Fruit fly (Drosophila melanogaster) whole organism, embryonic: ENCODE measurements around the gene CG43610.

Experiments used
- CG10462 ChIP-seq: fragments of 200-800 bp; sonication (Bioruptor generic); optimal IDR thresholded peaks from 2 replicates; lab custom pipeline; 2016; ENCODE audit warnings: missing biosample characterization, missing genetic modification characterization
- CG11695 ChIP-seq: fragments of 200-800 bp; sonication (Bioruptor generic); IDR thresholded peaks from 3 replicates; pipeline ENCODE4 v1.3.6; 2022; ENCODE audit warnings: missing biosample characterization, missing genetic modification characterization
- CG11723 ChIP-seq: fragments of 200-800 bp; sonication (Bioruptor generic); optimal IDR thresholded peaks from 2 replicates; lab custom pipeline; 2017; ENCODE audit warnings: missing biosample characterization, mild to moderate bottlenecking, missing genetic modification characterization
- CG14965 ChIP-seq: fragments of 200-800 bp; sonication (Bioruptor generic); optimal IDR thresholded peaks from 2 replicates; lab custom pipeline; 2016; ENCODE audit warnings: missing biosample characterization, missing genetic modification characterization, borderline replicate concordance
- CG15514 ChIP-seq: fragments of 200-800 bp; sonication (Bioruptor generic); optimal IDR thresholded peaks from 3 replicates; lab custom pipeline; 2017; ENCODE audit warnings: missing biosample characterization, missing genetic modification characterization, mild to moderate bottlenecking, moderate library complexity, missing genetic modification reagents
- CG1603 ChIP-seq: fragments of 200-800 bp; sonication (Bioruptor generic); optimal IDR thresholded peaks from 2 replicates; lab custom pipeline; 2019; ENCODE audit warnings: missing biosample characterization, mild to moderate bottlenecking, missing genetic modification characterization, moderate library complexity
- CG16813 ChIP-seq: fragments of 200-800 bp; sonication (Bioruptor generic); IDR thresholded peaks from 3 replicates; pipeline ENCODE4 v1.3.6; 2022; ENCODE audit warnings: missing biosample characterization, missing genetic modification characterization; ENCODE audit not compliant: partially characterized antibody
- CG16815 ChIP-seq: fragments of 200-800 bp; sonication (Bioruptor generic); optimal IDR thresholded peaks from 3 replicates; lab custom pipeline; 2017; ENCODE audit warnings: missing biosample characterization, mild to moderate bottlenecking, missing genetic modification characterization
- CG17186 ChIP-seq: fragments of 200-800 bp; sonication (Bioruptor generic); optimal IDR thresholded peaks from 3 replicates; lab custom pipeline; 2017; ENCODE audit warnings: missing biosample characterization, missing genetic modification reagents, missing genetic modification characterization
- CG2678 ChIP-seq: fragments of 200-800 bp; sonication (Bioruptor generic); optimal IDR thresholded peaks from 3 replicates; lab custom pipeline; 2019; ENCODE audit warnings: missing biosample characterization, mild to moderate bottlenecking, missing genetic modification characterization, moderate library complexity
- CG3065 ChIP-seq: fragments of 200-800 bp; sonication (Bioruptor generic); optimal IDR thresholded peaks from 2 replicates; lab custom pipeline; 2016; ENCODE audit warnings: missing biosample characterization, missing genetic modification characterization
- CG31224 ChIP-seq: fragments of 200-800 bp; sonication (Bioruptor generic); IDR thresholded peaks from 2 replicates; pipeline ENCODE4 v1.3.6; 2022; ENCODE audit warnings: missing biosample characterization, missing genetic modification characterization
- CG31388 ChIP-seq: fragments of 200-800 bp; sonication (Bioruptor generic); optimal IDR thresholded peaks from 2 replicates; lab custom pipeline; 2016; ENCODE audit warnings: missing biosample characterization, missing genetic modification characterization
- CG34422 ChIP-seq: fragments of 200-800 bp; sonication (Bioruptor generic); IDR thresholded peaks from 3 replicates; pipeline ENCODE4 v1.3.6; 2022; ENCODE audit warnings: missing biosample characterization, missing genetic modification characterization
- CG5180 ChIP-seq: fragments of 200-800 bp; sonication (Bioruptor generic); optimal IDR thresholded peaks from 3 replicates; lab custom pipeline; 2017; ENCODE audit warnings: missing biosample characterization, missing genetic modification characterization, mild to moderate bottlenecking, moderate library complexity, missing genetic modification reagents
- CG6765 ChIP-seq: fragments of 200-800 bp; sonication (Bioruptor generic); optimal IDR thresholded peaks from 3 replicates; lab custom pipeline; 2017; ENCODE audit warnings: missing biosample characterization, mild to moderate bottlenecking, missing genetic modification characterization
- CG7372 ChIP-seq: fragments of 200-800 bp; sonication (Bioruptor generic); IDR thresholded peaks from 2 replicates; pipeline ENCODE4 v1.3.6; 2022; ENCODE audit warnings: missing biosample characterization, missing genetic modification characterization
- CG8388 ChIP-seq: fragments of 200-800 bp; sonication (Bioruptor generic); optimal IDR thresholded peaks from 2 replicates; lab custom pipeline; 2019; ENCODE audit warnings: missing biosample characterization, mild to moderate bottlenecking, missing genetic modification characterization, moderate library complexity
- CG8944 ChIP-seq: fragments of 200-800 bp; sonication (Bioruptor generic); optimal IDR thresholded peaks from 3 replicates; lab custom pipeline; 2016; ENCODE audit warnings: missing biosample characterization, missing genetic modification characterization
- Ets97D ChIP-seq: fragments of 200-800 bp; sonication (Bioruptor generic); optimal IDR thresholded peaks from 3 replicates; lab custom pipeline; 2016; ENCODE audit warnings: missing biosample characterization, missing genetic modification characterization
- Gug ChIP-seq: fragments of 200-800 bp; sonication (Bioruptor generic); IDR thresholded peaks from 4 replicates; pipeline ENCODE4 v1.3.6; 2022; ENCODE audit warnings: missing biosample characterization, missing genetic modification characterization
- Hey ChIP-seq: fragments of 200-800 bp; sonication (Bioruptor generic); optimal IDR thresholded peaks from 3 replicates; lab custom pipeline; 2018; ENCODE audit warnings: missing biosample characterization, mild to moderate bottlenecking, missing genetic modification characterization
- HmgD ChIP-seq: fragments of 200-800 bp; sonication (Bioruptor generic); optimal IDR thresholded peaks from 3 replicates; lab custom pipeline; 2016; ENCODE audit warnings: missing biosample characterization, missing genetic modification characterization
- Hr3 ChIP-seq: fragments of 200-800 bp; sonication (Bioruptor generic); optimal IDR thresholded peaks from 3 replicates; lab custom pipeline; 2016; ENCODE audit warnings: missing biosample characterization, missing genetic modification characterization
- Lpt ChIP-seq: fragments of >200 bp; optimal IDR thresholded peaks from 2 replicates; lab custom pipeline; 2018; ENCODE audit warnings: missing biosample characterization, missing genetic modification characterization
- Mad ChIP-seq: fragments of 200-800 bp; sonication (Bioruptor generic); optimal IDR thresholded peaks from 2 replicates; lab custom pipeline; 2016; ENCODE audit warnings: missing biosample characterization, missing genetic modification characterization
- NC2β ChIP-seq: fragments of 200-800 bp; sonication (Bioruptor generic); optimal IDR thresholded peaks from 2 replicates; lab custom pipeline; 2016; ENCODE audit warnings: missing biosample characterization, missing genetic modification characterization
- Optix ChIP-seq: fragments of 200-800 bp; sonication (Bioruptor generic); IDR thresholded peaks from 3 replicates; pipeline ENCODE4 v1.3.6; 2022; ENCODE audit warnings: missing biosample characterization, missing genetic modification characterization
- Tbp ChIP-seq: fragments of >200 bp; optimal IDR thresholded peaks from 2 replicates; lab custom pipeline; 2018; ENCODE audit warnings: missing biosample characterization, missing genetic modification characterization
- Usf ChIP-seq: fragments of 200-800 bp; sonication (Bioruptor generic); optimal IDR thresholded peaks from 2 replicates; lab custom pipeline; 2017; ENCODE audit warnings: missing genotype, missing biosample characterization, missing genetic modification characterization
- az2 ChIP-seq: fragments of 200-800 bp; sonication (Bioruptor generic); optimal IDR thresholded peaks from 3 replicates; lab custom pipeline; 2016; ENCODE audit warnings: missing biosample characterization, missing genetic modification characterization
- btn ChIP-seq: fragments of 200-800 bp; sonication (Bioruptor generic); optimal IDR thresholded peaks from 2 replicates; lab custom pipeline; 2016; ENCODE audit warnings: missing biosample characterization, missing genetic modification characterization
- eve ChIP-seq, 2 experiments: fragments of >200 bp; optimal IDR thresholded peaks; 2 replicates each; lab custom pipeline; 2017; ENCODE audit warnings: missing biosample characterization in 2 of 2, missing genetic modification characterization in 2 of 2
- exex ChIP-seq: fragments of 200-800 bp; sonication (Bioruptor generic); optimal IDR thresholded peaks from 4 replicates; lab custom pipeline; 2018; ENCODE audit warnings: missing biosample characterization, mild to moderate bottlenecking, missing genetic modification characterization, moderate library complexity
- gcm2 ChIP-seq: fragments of 200-800 bp; sonication (Bioruptor generic); optimal IDR thresholded peaks from 2 replicates; lab custom pipeline; 2016; ENCODE audit warnings: missing biosample characterization, missing genetic modification characterization
- gsb-n ChIP-seq: fragments of 200-800 bp; sonication (Bioruptor generic); optimal IDR thresholded peaks from 3 replicates; lab custom pipeline; 2018; ENCODE audit warnings: missing biosample characterization, mild to moderate bottlenecking, missing genetic modification characterization
- kay ChIP-seq: fragments of 200-800 bp; sonication (Bioruptor generic); optimal IDR thresholded peaks from 2 replicates; lab custom pipeline; 2016; ENCODE audit warnings: missing biosample characterization, missing genetic modification characterization
- kni ChIP-seq: fragments of 200-800 bp; sonication (Bioruptor generic); optimal IDR thresholded peaks from 3 replicates; lab custom pipeline; 2017; ENCODE audit warnings: mild to moderate bottlenecking, missing biosample characterization, missing genetic modification reagents, missing genetic modification characterization
- lola ChIP-seq, 3 experiments: fragments of >200 bp in 2 of 3; fragments of 200-800 bp in 1 of 3; sonication (Bioruptor generic) in 1 of 3; optimal IDR thresholded peaks; 2 replicates each; lab custom pipeline; 2017 to 2019; ENCODE audit warnings: missing biosample characterization in 3 of 3, missing genetic modification characterization in 3 of 3, mild to moderate bottlenecking in 1 of 3, moderate library complexity in 1 of 3
- lov ChIP-seq, 2 experiments: fragments of 200-800 bp in 1 of 2; fragments of >200 bp in 1 of 2; sonication (Bioruptor generic) in 1 of 2; IDR thresholded peaks in 1 of 2; optimal IDR thresholded peaks in 1 of 2; 2 replicates in 1 of 2; 3 replicates in 1 of 2; pipeline versions ENCODE4 v1.3.6 to Lab custom; 2017 to 2022; ENCODE audit warnings: missing biosample characterization in 1 of 2, missing genetic modification characterization in 1 of 2
- nau ChIP-seq: fragments of 200-800 bp; sonication (Bioruptor generic); optimal IDR thresholded peaks from 3 replicates; lab custom pipeline; 2017; ENCODE audit warnings: missing biosample characterization, mild to moderate bottlenecking, missing genetic modification characterization, missing genetic modification reagents
- pnt ChIP-seq: fragments of 200-800 bp; sonication (Bioruptor generic); optimal IDR thresholded peaks from 3 replicates; lab custom pipeline; 2016; ENCODE audit warnings: missing biosample characterization, missing genetic modification characterization
- slou ChIP-seq: fragments of 200-800 bp; sonication (Bioruptor generic); optimal IDR thresholded peaks from 3 replicates; lab custom pipeline; 2016; ENCODE audit warnings: missing biosample characterization, missing genetic modification characterization
- tap ChIP-seq: fragments of 200-800 bp; optimal IDR thresholded peaks from 3 replicates; lab custom pipeline; 2019; ENCODE audit warnings: missing biosample characterization, mild to moderate bottlenecking, missing genetic modification characterization, moderate library complexity
- tup ChIP-seq: fragments of 200-800 bp; sonication (Bioruptor generic); optimal IDR thresholded peaks from 2 replicates; lab custom pipeline; 2016; ENCODE audit warnings: missing biosample characterization, mild to moderate bottlenecking, missing genetic modification characterization, moderate library complexity
- wek ChIP-seq: fragments of 200-800 bp; sonication (Bioruptor generic); optimal IDR thresholded peaks from 3 replicates; lab custom pipeline; 2018; ENCODE audit warnings: missing biosample characterization, mild to moderate bottlenecking, missing genetic modification characterization, moderate library complexity
- zf30C ChIP-seq: fragments of 200-800 bp; sonication (Bioruptor generic); optimal IDR thresholded peaks from 3 replicates; lab custom pipeline; 2018; ENCODE audit warnings: missing biosample characterization, mild to moderate bottlenecking, missing genetic modification characterization

Gene CG43610

DNA sequence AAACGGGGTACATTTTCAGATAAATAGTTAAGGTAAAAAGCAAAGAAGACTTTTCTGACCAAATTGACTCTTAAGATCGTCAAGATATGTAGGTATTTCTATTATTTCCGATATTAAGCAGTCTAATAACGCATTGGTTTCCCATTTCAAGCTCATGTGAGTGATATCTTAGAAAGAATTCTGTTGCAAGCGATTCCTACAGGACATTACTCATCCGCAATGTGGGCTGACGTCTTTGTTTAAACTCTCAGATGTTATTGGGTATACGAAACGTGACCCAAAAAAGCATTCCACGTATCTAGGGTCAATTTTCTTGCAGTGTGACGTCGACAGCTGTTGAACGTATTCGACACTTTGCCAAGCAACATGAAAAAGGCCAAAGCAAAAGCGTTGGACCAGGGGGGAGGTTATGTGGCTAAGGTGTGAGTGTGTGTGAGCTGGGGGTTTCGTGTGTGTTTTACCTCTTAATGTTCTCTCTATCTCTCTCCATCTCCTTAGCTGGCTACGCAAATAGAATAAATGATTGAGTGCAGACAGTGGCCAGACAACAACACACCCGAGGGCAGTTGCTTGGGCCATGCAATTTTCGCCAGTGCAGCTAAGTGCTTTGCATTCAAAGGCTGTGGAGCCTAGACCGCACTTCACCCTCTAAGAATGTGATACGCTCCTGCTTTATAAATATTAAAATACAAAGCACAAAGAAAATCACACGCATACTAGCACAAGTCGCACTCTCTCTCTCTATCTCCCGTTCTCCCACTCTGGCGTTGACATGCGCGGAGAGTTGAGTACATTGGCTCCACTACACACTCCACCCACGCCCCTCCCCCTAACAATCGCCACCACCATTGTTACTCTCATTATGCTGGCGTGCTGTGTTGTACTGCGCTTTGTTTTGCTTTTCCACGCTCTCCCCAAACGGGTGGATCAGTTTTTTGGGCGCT is 11.7 kb upstream of the CG43610 start (continued):
- peak; percentile 89 for TF ChIP-seq NC2β (GFP tag; lab: Kevin White, UChicago)
- peak; percentile 81 for TF ChIP-seq CG15514 (GFP tag; lab: Kevin White, UChicago)
- peak in 1 of 2 experiments; percentile 100 for TF ChIP-seq eve (GFP tag; optimal IDR thresholded peaks at IDR 0.05; lab: Kevin White, UChicago)
- peak; percentile 92 for TF ChIP-seq Mad (GFP tag; lab: Kevin White, UChicago)
- TF ChIP-seq CG16815 (GFP tag; lab: Kevin White, UChicago), result peak; percentile 92
- TF ChIP-seq slou, result peak; percentile 93
- TF ChIP-seq CG14965 (GFP tag; lab: Kevin White, UChicago), result peak; percentile 76
- TF ChIP-seq CG11723 (GFP tag; lab: Kevin White, UChicago), result peak; percentile 95
- TF ChIP-seq lov (optimal IDR thresholded peaks at IDR 0.05; lab: Kevin White, UChicago), result no peak
- TF ChIP-seq lov (GFP tag; IDR thresholded peaks at IDR 0.05; lab: Robert Waterston, UW), result peak; percentile 28; the same call in 2 of the 3 replicates
- TF ChIP-seq zf30C (GFP tag; lab: Kevin White, UChicago), result peak; percentile 89
- peak; percentile 96 for TF ChIP-seq pnt (GFP tag; lab: Kevin White, UChicago)
- TF ChIP-seq Hr3 (GFP tag; lab: Kevin White, UChicago), result peak; percentile 97
- TF ChIP-seq nau (GFP tag; lab: Kevin White, UChicago), result peak; percentile 97
- TF ChIP-seq CG1603, result peak; percentile 78
- TF ChIP-seq CG8944 (GFP tag; lab: Kevin White, UChicago), result peak; percentile 96
- TF ChIP-seq gsb-n (tag; lab: Kevin White, UChicago), result peak; percentile 89
- peak; percentile 95 for TF ChIP-seq CG6765 (GFP tag; lab: Kevin White, UChicago)
- TF ChIP-seq Lpt (GFP tag; lab: Kevin White, UChicago), result no peak
- TF ChIP-seq CG17186, result peak; percentile 71
- peak; percentile 88 for TF ChIP-seq CG31388 (GFP tag; lab: Kevin White, UChicago)
- TF ChIP-seq gcm2 (GFP tag; lab: Kevin White, UChicago), result peak; percentile 83
- no peak for TF ChIP-seq Tbp (GFP tag; lab: Kevin White, UChicago)
- TF ChIP-seq exex, result peak; percentile 73
- TF ChIP-seq Ets97D (GFP tag; lab: Kevin White, UChicago), result peak; percentile 77
- peak; percentile 63 for TF ChIP-seq CG16813 (GFP tag; lab: Robert Waterston, UW)
- TF ChIP-seq CG8388 (GFP tag; lab: Kevin White, UChicago), result peak; percentile 92
- TF ChIP-seq Optix (GFP tag; lab: Robert Waterston, UW), result peak; percentile 79
- TF ChIP-seq HmgD, result peak; percentile 91
- peak; percentile 92 for TF ChIP-seq CG7372 (GFP tag; lab: Robert Waterston, UW)
- TF ChIP-seq btn (GFP tag; lab: Kevin White, UChicago), result peak; percentile 87
- peak; percentile 95 for TF ChIP-seq Usf (GFP tag; lab: Kevin White, UChicago)
- TF ChIP-seq CG2678 (tag; lab: Kevin White, UChicago), result peak; percentile 98
- peak; percentile 91 for TF ChIP-seq Gug (GFP tag; lab: Robert Waterston, UW)
- peak; percentile 84 for TF ChIP-seq CG31224 (GFP tag; lab: Robert Waterston, UW)
- peak; percentile 78 for TF ChIP-seq Hey
- peak; percentile 93 for TF ChIP-seq CG11695 (GFP tag; lab: Robert Waterston, UW)
- TF ChIP-seq wek, result peak; percentile 36
- TF ChIP-seq tup (GFP tag; lab: Kevin White, UChicago), result peak; percentile 60
- TF ChIP-seq CG5180 (GFP tag; lab: Kevin White, UChicago), result peak; percentile 88
- peak in 2 of 3 experiments; percentile 31 to 96 for TF ChIP-seq lola (GFP tag; optimal IDR thresholded peaks at IDR 0.05; lab: Kevin White, UChicago)
- TF ChIP-seq tap (tag; lab: Kevin White, UChicago), result peak; percentile 91
- TF ChIP-seq CG34422 (GFP tag; lab: Robert Waterston, UW), result peak; percentile 83
- peak; percentile 69 for TF ChIP-seq CG3065 (GFP tag; lab: Kevin White, UChicago)
- TF ChIP-seq kay, result peak; percentile 91
- TF ChIP-seq kni, result peak; percentile 92
- peak; percentile 93 for TF ChIP-seq CG10462 (GFP tag; lab: Kevin White, UChicago)
- peak; percentile 96 for TF ChIP-seq az2 (GFP tag; lab: Kevin White, UChicago)
